Worm (Caenorhabditis elegans) whole organism, L1 larva: ENCODE data around the gene F26F4.5.

ENCODE experiments used
- aha-1 ChIP-seq: fragments of 150-350 bp; optimal IDR thresholded peaks from 2 replicates; lab custom pipeline; 2014; ENCODE audit warnings: missing biosample characterization, missing genetic modification characterization
- alr-1 ChIP-seq: fragments of 200-800 bp; sonication (Bioruptor generic); optimal IDR thresholded peaks from 2 replicates; lab custom pipeline; 2018; ENCODE audit warnings: borderline replicate concordance, mild to moderate bottlenecking, missing genetic modification characterization, missing compliant biosample characterization
- aly-2 ChIP-seq: fragments of 150-350 bp; optimal IDR thresholded peaks from 2 replicates; lab custom pipeline; 2014; ENCODE audit warnings: missing biosample characterization, missing genetic modification characterization
- blmp-1 ChIP-seq: fragments of 150-350 bp; optimal IDR thresholded peaks from 2 replicates; lab custom pipeline; 2014; ENCODE audit warnings: missing biosample characterization, missing genetic modification characterization
- ceh-8 ChIP-seq: fragments of 200-800 bp; sonication (Bioruptor generic); optimal IDR thresholded peaks from 2 replicates; lab custom pipeline; 2018; ENCODE audit warnings: mild to moderate bottlenecking, missing genetic modification characterization, moderate library complexity, missing compliant biosample characterization
- ceh-88 ChIP-seq: fragments of 200-800 bp; sonication (Bioruptor generic); IDR thresholded peaks from 2 replicates; pipeline ENCODE4 v1.3.6; 2022; ENCODE audit warnings: missing genetic modification characterization, missing compliant biosample characterization
- ceh-90 ChIP-seq: sonication (generic microtip); optimal IDR thresholded peaks from 2 replicates; lab custom pipeline; 2016; ENCODE audit warnings: missing genetic modification characterization, missing compliant biosample characterization
- dsc-1 ChIP-seq: sonication (generic microtip); optimal IDR thresholded peaks from 2 replicates; lab custom pipeline; 2016; ENCODE audit warnings: mild to moderate bottlenecking, missing genetic modification characterization, missing compliant biosample characterization
- efl-1 ChIP-seq, 4 experiments: fragments of 150-350 bp; optimal IDR thresholded peaks in 3 of 4; peaks in 1 of 4; 1 replicate in 1 of 4; 2 replicates in 3 of 4; lab custom pipeline; 2014; ENCODE audit warnings: missing biosample characterization in 2 of 4, missing genetic modification characterization in 2 of 4, missing genetic modification reagents in 2 of 4
- efl-3 ChIP-seq: fragments of 200-800 bp; sonication (Bioruptor generic); optimal IDR thresholded peaks from 2 replicates; lab custom pipeline; 2018; ENCODE audit warnings: mild to moderate bottlenecking, missing genetic modification characterization, missing compliant biosample characterization
- egl-13 ChIP-seq: sonication (generic microtip); optimal IDR thresholded peaks from 2 replicates; lab custom pipeline; 2016; ENCODE audit warnings: missing genotype, missing genetic modification reagents, missing genetic modification characterization, missing compliant biosample characterization
- elt-2 ChIP-seq: sonication (generic microtip); optimal IDR thresholded peaks from 2 replicates; lab custom pipeline; 2016; ENCODE audit warnings: missing genetic modification characterization, mild to moderate bottlenecking, inconsistent platforms, missing compliant biosample characterization, missing genetic modification reagents
- fkh-4 ChIP-seq: sonication (generic microtip); optimal IDR thresholded peaks from 2 replicates; lab custom pipeline; 2016; ENCODE audit warnings: missing compliant biosample characterization, missing genetic modification characterization, borderline replicate concordance
- fkh-8 ChIP-seq: sonication (generic microtip); optimal IDR thresholded peaks from 2 replicates; lab custom pipeline; 2016; ENCODE audit warnings: mild to moderate bottlenecking, missing genetic modification characterization, missing compliant biosample characterization
- fos-1 ChIP-seq: fragments of 150-350 bp; optimal IDR thresholded peaks from 2 replicates; lab custom pipeline; 2014; ENCODE audit warnings: missing biosample characterization, missing genetic modification characterization
- grh-1 ChIP-seq: fragments of 200-800 bp; sonication (Bioruptor generic); IDR thresholded peaks from 2 replicates; pipeline ENCODE4 v1.3.6; 2022; ENCODE audit warnings: missing genetic modification reagents, missing genetic modification characterization, missing compliant biosample characterization
- hlh-4 ChIP-seq: sonication (generic microtip); optimal IDR thresholded peaks from 2 replicates; lab custom pipeline; 2016; ENCODE audit warnings: mild to moderate bottlenecking, missing genetic modification characterization, missing compliant biosample characterization
- hpl-2 ChIP-seq: fragments of 150-350 bp; optimal IDR thresholded peaks from 2 replicates; lab custom pipeline; 2014; ENCODE audit warnings: missing biosample characterization, missing genetic modification reagents, missing genetic modification characterization
- irx-1 ChIP-seq: sonication (generic microtip); optimal IDR thresholded peaks from 2 replicates; lab custom pipeline; 2016; ENCODE audit warnings: missing genetic modification characterization, missing compliant biosample characterization
- jun-1 ChIP-seq: fragments of 150-350 bp; optimal IDR thresholded peaks from 2 replicates; lab custom pipeline; 2014; ENCODE audit warnings: missing biosample characterization, missing genetic modification reagents, missing genetic modification characterization
- lin-13 ChIP-seq: fragments of 150-350 bp; optimal IDR thresholded peaks from 2 replicates; lab custom pipeline; 2014; ENCODE audit warnings: missing biosample characterization, missing genetic modification reagents, missing genetic modification characterization
- lin-14 ChIP-seq: fragments of 200-800 bp; sonication (Bioruptor generic); optimal IDR thresholded peaks from 2 replicates; lab custom pipeline; 2018; ENCODE audit warnings: mild to moderate bottlenecking, missing genetic modification characterization, moderate library complexity, missing compliant biosample characterization
- lin-15B ChIP-seq: fragments of 150-350 bp; sonication (generic microtip); optimal IDR thresholded peaks from 3 replicates; lab custom pipeline; 2014; ENCODE audit warnings: missing biosample characterization, missing genetic modification characterization
- lin-35 ChIP-seq, 2 experiments: fragments of 150-350 bp; optimal IDR thresholded peaks; 2 replicates each; lab custom pipeline; 2014; ENCODE audit warnings: missing biosample characterization in 2 of 2, missing genetic modification characterization in 2 of 2, missing genetic modification reagents in 2 of 2
- lin-39 ChIP-seq: fragments of 150-350 bp; optimal IDR thresholded peaks from 2 replicates; lab custom pipeline; 2014; ENCODE audit warnings: missing biosample characterization, missing genetic modification reagents, missing genetic modification characterization
- lsy-2 ChIP-seq, 2 experiments: fragments of 150-350 bp; optimal IDR thresholded peaks; 2 replicates each; lab custom pipeline; 2014; ENCODE audit warnings: missing biosample characterization in 2 of 2, missing genetic modification characterization in 2 of 2
- mdl-1 ChIP-seq, 2 experiments: fragments of 150-350 bp; optimal IDR thresholded peaks; 2 replicates each; lab custom pipeline; 2014 to 2017; ENCODE audit warnings: missing biosample characterization in 2 of 2, missing genetic modification characterization in 2 of 2, inconsistent platforms in 1 of 2
- mep-1 ChIP-seq: fragments of 150-350 bp; optimal IDR thresholded peaks from 2 replicates; lab custom pipeline; 2014; ENCODE audit warnings: missing biosample characterization, missing genetic modification characterization
- nhr-19 ChIP-seq: fragments of 200-800 bp; sonication (Bioruptor generic); conservative IDR thresholded peaks from 2 replicates; pipeline ENCODE4 v1.3.6; 2022; ENCODE audit warnings: missing genetic modification characterization, missing compliant biosample characterization
- nhr-28 ChIP-seq: fragments of 150-350 bp; optimal IDR thresholded peaks from 2 replicates; lab custom pipeline; 2014; ENCODE audit warnings: missing biosample characterization, missing genetic modification characterization
- nhr-47 ChIP-seq: sonication (generic microtip); optimal IDR thresholded peaks from 2 replicates; lab custom pipeline; 2016; ENCODE audit warnings: mild to moderate bottlenecking, missing genetic modification characterization, moderate library complexity, missing compliant biosample characterization
- nhr-71 ChIP-seq: sonication (generic microtip); optimal IDR thresholded peaks from 2 replicates; lab custom pipeline; 2016; ENCODE audit warnings: mild to moderate bottlenecking, missing genetic modification characterization, moderate library complexity, missing compliant biosample characterization
- nhr-77 ChIP-seq: fragments of 150-350 bp; optimal IDR thresholded peaks from 2 replicates; lab custom pipeline; 2014; ENCODE audit warnings: missing biosample characterization, missing genetic modification characterization
- rnt-1 ChIP-seq: sonication (generic microtip); optimal IDR thresholded peaks from 2 replicates; lab custom pipeline; 2016; ENCODE audit warnings: mild to moderate bottlenecking, missing genetic modification characterization, moderate library complexity, missing compliant biosample characterization
- snpc-4 ChIP-seq: fragments of 150-350 bp; optimal IDR thresholded peaks from 2 replicates; lab custom pipeline; 2014; ENCODE audit warnings: missing biosample characterization, missing genetic modification characterization
- sox-4 ChIP-seq: sonication (generic microtip); optimal IDR thresholded peaks from 2 replicates; lab custom pipeline; 2016; ENCODE audit warnings: missing genetic modification characterization, missing compliant biosample characterization
- sptf-1 ChIP-seq: fragments of 150-350 bp; optimal IDR thresholded peaks from 2 replicates; lab custom pipeline; 2014; ENCODE audit warnings: missing biosample characterization, missing genetic modification characterization
- sup-37 ChIP-seq: fragments of 200-800 bp; sonication (Bioruptor generic); optimal IDR thresholded peaks from 2 replicates; lab custom pipeline; 2018; ENCODE audit warnings: mild to moderate bottlenecking, missing genetic modification characterization, missing compliant biosample characterization
- tlp-1 ChIP-seq: fragments of 150-350 bp; optimal IDR thresholded peaks from 2 replicates; lab custom pipeline; 2014; ENCODE audit warnings: missing biosample characterization, missing genetic modification characterization
- unc-30 ChIP-seq: sonication (generic microtip); optimal IDR thresholded peaks from 2 replicates; lab custom pipeline; 2017; ENCODE audit warnings: missing biosample characterization, missing genetic modification characterization
- unc-62 ChIP-seq: fragments of 150-350 bp; optimal IDR thresholded peaks from 2 replicates; lab custom pipeline; 2014; ENCODE audit warnings: missing biosample characterization, missing genetic modification reagents, missing genetic modification characterization
- unc-86 ChIP-seq: sonication (generic microtip); optimal IDR thresholded peaks from 2 replicates; lab custom pipeline; 2016; ENCODE audit warnings: missing genetic modification characterization, missing compliant biosample characterization
- zag-1 ChIP-seq: fragments of 150-350 bp; optimal IDR thresholded peaks from 2 replicates; lab custom pipeline; 2014; ENCODE audit warnings: missing biosample characterization, missing genetic modification characterization
- ztf-11 ChIP-seq, 2 experiments: sonication (generic microtip); optimal IDR thresholded peaks; 2 replicates each; lab custom pipeline; 2016 to 2017; ENCODE audit warnings: missing genetic modification characterization in 2 of 2, missing biosample characterization in 1 of 2, missing compliant biosample characterization in 1 of 2
- ztf-4 ChIP-seq: fragments of 150-350 bp; optimal IDR thresholded peaks from 2 replicates; lab custom pipeline; 2014; ENCODE audit warnings: missing biosample characterization, missing genetic modification characterization

The F26F4.5 gene

DNA sequence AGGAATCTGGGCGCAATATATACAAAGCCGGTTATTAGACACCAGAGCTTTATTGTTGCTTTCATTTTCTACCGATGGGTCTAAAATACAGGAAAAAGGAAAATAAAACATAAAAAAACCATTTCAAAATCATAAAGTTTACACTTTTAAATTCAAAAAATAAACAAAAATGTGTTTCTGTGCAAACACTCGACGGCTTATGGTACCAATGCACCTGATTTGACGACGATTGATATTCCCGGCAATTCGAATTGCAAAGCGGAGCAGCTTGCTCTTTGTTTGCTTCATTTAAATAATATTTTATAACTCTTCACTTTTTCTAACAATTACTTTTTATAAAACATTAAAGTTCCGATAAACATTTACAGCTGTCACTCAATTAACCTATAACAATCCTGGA, 40.9 kb downstream of the F26F4.5 start, which contains the start of gene F26A1.1 (continued):
- TF ChIP-seq mdl-1 (tag; optimal IDR thresholded peaks at IDR 0.05; lab: Kevin White, UChicago): no peak
- TF ChIP-seq alr-1: no peak
- no peak for TF ChIP-seq nhr-77 (tag; lab: Kevin White, UChicago)
- TF ChIP-seq ceh-90 (tag; lab: Kevin White, UChicago): no peak
- no peak for TF ChIP-seq snpc-4
- no peak for TF ChIP-seq sox-4 (tag; lab: Kevin White, UChicago)
- no peak for TF ChIP-seq unc-62 (GFP tag; lab: Kevin White, UChicago)
- no peak for TF ChIP-seq efl-3
- no peak for TF ChIP-seq irx-1 (tag; lab: Kevin White, UChicago)
- TF ChIP-seq dsc-1 (tag; lab: Kevin White, UChicago): no peak
- TF ChIP-seq lin-39 (tag; lab: Kevin White, UChicago): no peak
- TF ChIP-seq unc-30: no peak
- TF ChIP-seq lin-14 (GFP tag; lab: Kevin White, UChicago): no peak
- TF ChIP-seq aha-1 (tag; lab: Kevin White, UChicago): no peak
- no peak for TF ChIP-seq hpl-2 (GFP tag; lab: Kevin White, UChicago)
- TF ChIP-seq lin-15B (tag; lab: Kevin White, UChicago): no peak
- TF ChIP-seq ceh-8 (GFP tag; lab: Kevin White, UChicago): no peak
- peak; percentile 22 for TF ChIP-seq nhr-71
- no peak for TF ChIP-seq sptf-1 (tag; lab: Kevin White, UChicago)
- TF ChIP-seq lsy-2 (tag; optimal IDR thresholded peaks at IDR 0.05; lab: Kevin White, UChicago): peak; percentile 50 to 67
- TF ChIP-seq jun-1 (tag; lab: Kevin White, UChicago): no peak
- TF ChIP-seq grh-1 (GFP tag; lab: Robert Waterston, UW): no peak
- TF ChIP-seq nhr-28: no peak
- TF ChIP-seq hlh-4 (tag; lab: Kevin White, UChicago): no peak
- peak; percentile 20 to 65 for TF ChIP-seq efl-1 (optimal IDR thresholded peaks at IDR 0.05; lab: Kevin White, UChicago)
- peak; percentile 76 to 96 for TF ChIP-seq efl-1 (GFP tag; optimal IDR thresholded peaks at IDR 0.05 in 1 of 2; lab: Kevin White, UChicago)
- no peak for TF ChIP-seq nhr-47 (tag; lab: Kevin White, UChicago)
- TF ChIP-seq unc-86 (tag; lab: Kevin White, UChicago): no peak
- TF ChIP-seq aly-2 (tag; lab: Kevin White, UChicago): no peak
- no peak for TF ChIP-seq zag-1 (tag; lab: Kevin White, UChicago)
- no peak for TF ChIP-seq ztf-4 (tag; lab: Kevin White, UChicago)
- TF ChIP-seq fos-1 (tag; lab: Kevin White, UChicago): no peak
- no peak for TF ChIP-seq ztf-11 (tag; optimal IDR thresholded peaks at IDR 0.05; lab: Kevin White, UChicago)
- TF ChIP-seq ceh-88 (GFP tag; lab: Robert Waterston, UW): no peak
- no peak for TF ChIP-seq sup-37 (GFP tag; lab: Kevin White, UChicago)
- TF ChIP-seq fkh-4 (tag; lab: Kevin White, UChicago): no peak
- no peak for TF ChIP-seq nhr-19
- TF ChIP-seq blmp-1 (tag; lab: Kevin White, UChicago): no peak
- TF ChIP-seq mep-1 (tag; lab: Kevin White, UChicago): no peak

DNA sequence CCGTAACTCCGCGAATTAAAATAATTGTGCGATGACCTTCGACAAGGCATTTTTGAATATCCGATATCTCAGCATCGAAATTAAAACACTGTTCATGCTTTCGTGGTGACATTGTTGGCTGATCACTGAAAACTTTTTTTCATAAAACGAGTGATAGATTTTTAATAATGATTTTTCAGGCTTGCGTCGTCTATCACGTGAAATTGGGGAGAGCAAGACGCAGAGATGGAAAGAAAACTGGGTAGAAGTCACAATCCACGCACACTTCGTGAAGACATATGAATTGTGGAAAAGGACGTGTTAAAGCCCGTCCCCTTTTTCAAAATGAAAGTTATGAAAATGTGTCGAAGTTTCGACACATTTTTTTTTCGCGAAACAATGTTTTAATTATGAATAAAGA, 41.3 kb downstream of the F26F4.5 start, which contains the start of gene nonu-1:
Gene nonu-1 (minus strand): TSS at position 169 of the 400 bp plus-strand sequence.
- TF ChIP-seq fkh-4 (tag; lab: Kevin White, UChicago) (peak; percentile 0), alr-1 (peak; percentile 8), tlp-1 (tag; lab: Kevin White, UChicago) (no peak), mdl-1 (tag; optimal IDR thresholded peaks at IDR 0.05; lab: Kevin White, UChicago) (peak in 1 of 2 experiments; percentile 12), rnt-1 (tag; lab: Kevin White, UChicago) (peak; percentile 13), lin-13 (GFP tag; lab: Kevin White, UChicago) (no peak), egl-13 (tag; lab: Kevin White, UChicago) (no peak), efl-1 (optimal IDR thresholded peaks at IDR 0.05; lab: Kevin White, UChicago) (no peak), efl-1 (GFP tag; optimal IDR thresholded peaks at IDR 0.05 in 1 of 2; lab: Kevin White, UChicago) (peak in 1 of 2 experiments; percentile 78), elt-2 (tag; lab: Kevin White, UChicago) (peak; percentile 9), fkh-8 (peak; percentile 6), lin-35 (GFP tag; optimal IDR thresholded peaks at IDR 0.05; lab: Kevin White, UChicago) (peak in 1 of 2 experiments; percentile 21)
